Worm (Caenorhabditis elegans): ENCODE measurements around the gene ttr-38.
A peak's percentile ranks its signal among the peaks of the same experiment; 100 is the strongest.

ttr-38 gene

ce11 chrX:9295471-9295870, 18.8 kb downstream of the ttr-38 start:
- TF ChIP-seq pax-3 (tag; optimal IDR thresholded peaks at IDR 0.05) (no peak), dpl-1 (GFP tag; optimal IDR thresholded peaks at IDR 0.05) (no peak), nhr-85 (tag) (no peak), nhr-12 (tag; optimal IDR thresholded peaks at IDR 0.05) (no peak), unc-98 (GFP tag; IDR thresholded peaks at IDR 0.05) (no peak), aha-1 (tag; optimal IDR thresholded peaks at IDR 0.05) (no peak), pqm-1 (tag; optimal IDR thresholded peaks at IDR 0.05) (no peak), lin-35 (GFP tag; optimal IDR thresholded peaks at IDR 0.05) (peak in 1 of 2 experiments; percentile 16), elt-2 (tag; optimal IDR thresholded peaks at IDR 0.05) (peak; percentile 56), xbp-1 (tag; optimal IDR thresholded peaks at IDR 0.05) (no peak), F16B12.6 (tag; optimal IDR thresholded peaks at IDR 0.05) (no peak), C16A3.4 (tag; optimal IDR thresholded peaks at IDR 0.05) (no peak)

ce11 chrX:9291345-9291744, 23.0 kb downstream of the ttr-38 start, which contains the start of gene B0416.3:
Gene B0416.3, plus strand, starts transcription at chrX:9291645.
- TF ChIP-seq swsn-7 (tag; optimal IDR thresholded peaks at IDR 0.05) (no peak), nhr-47 (tag; optimal IDR thresholded peaks at IDR 0.05) (no peak), aha-1 (tag; optimal IDR thresholded peaks at IDR 0.05) (no peak), ets-5 (GFP tag; IDR thresholded peaks at IDR 0.05) (no peak), ama-1 (optimal IDR thresholded peaks at IDR 0.05) (no peak), fkh-4 (tag; optimal IDR thresholded peaks at IDR 0.05; ENCODE audit: borderline replicate concordance) (no peak), elt-2 (tag; optimal IDR thresholded peaks at IDR 0.05) (no peak), irx-1 (tag; optimal IDR thresholded peaks at IDR 0.05) (no peak), snpc-4 (tag; optimal IDR thresholded peaks at IDR 0.05) (no peak), Y116A8C.19 (tag; optimal IDR thresholded peaks at IDR 0.05; ENCODE audit: borderline replicate concordance) (no peak), rnt-1 (tag; optimal IDR thresholded peaks at IDR 0.05) (no peak), nhr-237 (tag; optimal IDR thresholded peaks at IDR 0.05) (no peak), sptf-1 (tag; optimal IDR thresholded peaks at IDR 0.05) (no peak), snu-23 (GFP tag; optimal IDR thresholded peaks at IDR 0.05) (no peak), nhr-11 (tag; optimal IDR thresholded peaks at IDR 0.05) (no peak), elt-3 (tag; optimal IDR thresholded peaks at IDR 0.05) (no peak), efl-3 (GFP tag; optimal IDR thresholded peaks at IDR 0.05) (no peak)

- TF ChIP-seq nhr-28 (tag; optimal IDR thresholded peaks at IDR 0.05) (no peak), lin-14 (GFP tag; optimal IDR thresholded peaks at IDR 0.05) (no peak)
Observed at ce11 chrX:9283026-9283425, 31.3 kb downstream of the ttr-38 start, which contains the start of gene B0416.11. Gene B0416.11, minus strand, starts transcription at chrX:9283126.

- TF ChIP-seq nhr-76 (tag; optimal IDR thresholded peaks at IDR 0.05) (no peak), C04F5.9 (tag; optimal IDR thresholded peaks at IDR 0.05) (no peak), C34B4.2 (tag; optimal IDR thresholded peaks at IDR 0.05) (no peak), tlp-1 (tag; optimal IDR thresholded peaks at IDR 0.05) (no peak), ces-1 (GFP tag; optimal IDR thresholded peaks at IDR 0.05) (no peak)
Observed at ce11 chrX:9278653-9279052, 35.6 kb downstream of the ttr-38 start, which contains the start of gene B0416.4. Gene B0416.4, plus strand, starts transcription at chrX:9278953.

ce11 chrX:9274574-9274973, 39.7 kb downstream of the ttr-38 start, which contains the start of gene B0416.10:
Gene B0416.10, minus strand, starts transcription at chrX:9274674.
- TF ChIP-seq zip-4 (GFP tag; optimal IDR thresholded peaks at IDR 0.05), result no peak
- no peak for TF ChIP-seq lin-14 (GFP tag; optimal IDR thresholded peaks at IDR 0.05)
- TF ChIP-seq nhr-237 (tag; optimal IDR thresholded peaks at IDR 0.05), result no peak
- no peak for TF ChIP-seq nhr-19 (GFP tag; conservative IDR thresholded peaks at IDR 0.05)
- TF ChIP-seq dpl-1 (GFP tag; optimal IDR thresholded peaks at IDR 0.05), result no peak
- no peak for TF ChIP-seq unc-62 (GFP tag; optimal IDR thresholded peaks at IDR 0.05)
- no peak for TF ChIP-seq mef-2 (tag; optimal IDR thresholded peaks at IDR 0.05)
- TF ChIP-seq lin-35 (GFP tag; optimal IDR thresholded peaks at IDR 0.05), result no peak
- no peak for TF ChIP-seq unc-86 (tag; optimal IDR thresholded peaks at IDR 0.05)
- TF ChIP-seq ceh-8 (GFP tag; optimal IDR thresholded peaks at IDR 0.05), result no peak
- TF ChIP-seq mdl-1 (tag; optimal IDR thresholded peaks at IDR 0.05), result no peak
- no peak for TF ChIP-seq C34B4.2 (tag; optimal IDR thresholded peaks at IDR 0.05)
- no peak for TF ChIP-seq ets-5 (GFP tag; IDR thresholded peaks at IDR 0.05)
- no peak for TF ChIP-seq nhr-90 (tag; optimal IDR thresholded peaks at IDR 0.05; ENCODE audit: poor library complexity)
- no peak for TF ChIP-seq ceh-63 (GFP tag; optimal IDR thresholded peaks at IDR 0.05)

Data from whole organism, L1 larva.